Fruit fly (Drosophila melanogaster) whole organism, prepupa: Measurements from ENCODE around the gene rst.

Source experiments
- Eip78C ChIP-seq: fragments of 200-800 bp; sonication (Bioruptor generic); peaks from one replicate; lab custom pipeline; 2016; ENCODE audit warnings: missing biosample characterization, missing genetic modification characterization
- Gug ChIP-seq: fragments of 200-800 bp; sonication (Bioruptor generic); IDR thresholded peaks from 2 replicates; pipeline ENCODE4 v1.3.6; 2022; ENCODE audit warnings: missing biosample characterization, missing genetic modification characterization
- Sox15 ChIP-seq: fragments of 200-800 bp; sonication (Bioruptor generic); optimal IDR thresholded peaks from 3 replicates; lab custom pipeline; 2016; ENCODE audit warnings: missing biosample characterization, missing genetic modification characterization

dm6 chrX:2919742-2920141 is 53.9 kb downstream of the rst start, which contains the start of gene CG3588:
- no peak for TF ChIP-seq Gug (GFP tag; lab: Robert Waterston, UW)
- TF ChIP-seq Sox15 (GFP tag; lab: Kevin White, UChicago): no peak
- TF ChIP-seq Eip78C: peak; percentile 57
